Fruit fly (Drosophila melanogaster) whole organism, embryonic: ENCODE measurements around the gene papi.

ENCODE experiments used
- B-H2 ChIP-seq: fragments of 200-800 bp; sonication (Bioruptor generic); optimal IDR thresholded peaks from 2 replicates; lab custom pipeline; 2018; ENCODE audit warnings: missing biosample characterization, mild to moderate bottlenecking, missing genetic modification characterization
- CG11723 ChIP-seq: fragments of 200-800 bp; sonication (Bioruptor generic); optimal IDR thresholded peaks from 2 replicates; lab custom pipeline; 2017; ENCODE audit warnings: missing biosample characterization, mild to moderate bottlenecking, missing genetic modification characterization
- CG12744 ChIP-seq: fragments of 200-800 bp; sonication (Bioruptor generic); optimal IDR thresholded peaks from 2 replicates; lab custom pipeline; 2016; ENCODE audit warnings: missing biosample characterization, missing genetic modification characterization
- CG18011 ChIP-seq: fragments of 200-800 bp; sonication (Bioruptor generic); optimal IDR thresholded peaks from 2 replicates; lab custom pipeline; 2017; ENCODE audit warnings: missing biosample characterization, missing genetic modification characterization, mild to moderate bottlenecking, moderate library complexity, missing genotype
- CG8089 ChIP-seq: fragments of 200-800 bp; sonication (Bioruptor generic); optimal IDR thresholded peaks from 3 replicates; lab custom pipeline; 2016; ENCODE audit warnings: missing biosample characterization, missing genetic modification characterization
- Poxn ChIP-seq: fragments of 200-800 bp; sonication (Bioruptor generic); IDR thresholded peaks from 2 replicates; pipeline ENCODE4 v1.3.6; 2022; ENCODE audit warnings: missing biosample characterization, missing genetic modification characterization
- TFAM ChIP-seq: fragments of 200-800 bp; sonication (Bioruptor generic); optimal IDR thresholded peaks from 2 replicates; lab custom pipeline; 2017; ENCODE audit warnings: missing biosample characterization, missing genetic modification characterization, inconsistent platforms
- ems ChIP-seq: fragments of 200-800 bp; sonication (Bioruptor generic); optimal IDR thresholded peaks from 3 replicates; lab custom pipeline; 2016; ENCODE audit warnings: missing biosample characterization, missing genetic modification characterization
- pho ChIP-seq: fragments of 200-800 bp; sonication (Bioruptor generic); optimal IDR thresholded peaks from 2 replicates; lab custom pipeline; 2016; ENCODE audit warnings: missing biosample characterization, missing genetic modification characterization

DNA sequence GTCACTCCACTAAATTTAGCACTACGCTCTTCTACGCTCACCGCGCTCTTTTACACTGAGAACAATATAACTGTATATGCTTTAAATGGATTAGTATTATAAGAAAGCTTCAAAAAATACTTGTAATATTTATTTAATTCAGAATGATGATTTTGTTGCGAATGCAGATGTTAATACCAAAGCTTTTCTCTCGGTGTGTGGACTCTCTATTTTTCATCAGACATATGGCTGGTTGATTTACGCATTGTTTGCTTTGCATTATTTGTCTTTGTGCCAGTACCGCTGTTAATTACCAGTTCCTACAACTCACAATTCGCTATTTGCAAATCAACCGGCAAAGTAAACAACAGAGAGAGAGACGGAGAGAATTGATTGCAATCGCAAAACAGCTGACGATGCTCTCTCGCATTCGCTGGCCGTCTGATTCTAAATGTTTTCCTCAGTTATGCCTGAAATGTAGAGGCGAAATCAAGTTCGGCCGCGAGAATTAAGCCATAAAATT lies 1.2 kb downstream of the papi start:
- TF ChIP-seq CG18011 (GFP tag; lab: Kevin White, UChicago) (peak; percentile 91), B-H2 (GFP tag; lab: Kevin White, UChicago) (peak; percentile 94), CG11723 (GFP tag; lab: Kevin White, UChicago) (peak; percentile 92), TFAM (GFP tag; lab: Kevin White, UChicago) (peak; percentile 78), CG12744 (GFP tag; lab: Kevin White, UChicago) (peak; percentile 93), CG8089 (GFP tag; lab: Kevin White, UChicago) (peak; percentile 91), Poxn (GFP tag; lab: Robert Waterston, UW) (peak; percentile 90), pho (GFP tag; lab: Kevin White, UChicago) (peak; percentile 97), ems (GFP tag; lab: Kevin White, UChicago) (peak; percentile 94)
